Fruit fly (Drosophila melanogaster) whole organism, embryonic: ENCODE measurements around the gene wls.

ENCODE experiments used
- CG12744 ChIP-seq: fragments of 200-800 bp; sonication (Bioruptor generic); optimal IDR thresholded peaks from 2 replicates; lab custom pipeline; 2016; ENCODE audit warnings: missing biosample characterization, missing genetic modification characterization
- CG34422 ChIP-seq: fragments of 200-800 bp; sonication (Bioruptor generic); IDR thresholded peaks from 3 replicates; pipeline ENCODE4 v1.3.6; 2022; ENCODE audit warnings: missing biosample characterization, missing genetic modification characterization
- CG8478 ChIP-seq: fragments of >200 bp; optimal IDR thresholded peaks from 2 replicates; lab custom pipeline; 2018
- luna ChIP-seq: fragments of 200-800 bp; sonication (Bioruptor generic); optimal IDR thresholded peaks from 2 replicates; lab custom pipeline; 2016; ENCODE audit warnings: missing biosample characterization, missing genetic modification characterization
- onecut ChIP-seq: fragments of 200-800 bp; sonication (Bioruptor generic); IDR thresholded peaks from 2 replicates; pipeline ENCODE4 v1.3.6; 2022; ENCODE audit warnings: missing biosample characterization, missing genetic modification characterization
- slp2 ChIP-seq: fragments of 200-800 bp; sonication (Bioruptor generic); optimal IDR thresholded peaks from 2 replicates; lab custom pipeline; 2016; ENCODE audit warnings: missing biosample characterization, missing genetic modification characterization

DNA sequence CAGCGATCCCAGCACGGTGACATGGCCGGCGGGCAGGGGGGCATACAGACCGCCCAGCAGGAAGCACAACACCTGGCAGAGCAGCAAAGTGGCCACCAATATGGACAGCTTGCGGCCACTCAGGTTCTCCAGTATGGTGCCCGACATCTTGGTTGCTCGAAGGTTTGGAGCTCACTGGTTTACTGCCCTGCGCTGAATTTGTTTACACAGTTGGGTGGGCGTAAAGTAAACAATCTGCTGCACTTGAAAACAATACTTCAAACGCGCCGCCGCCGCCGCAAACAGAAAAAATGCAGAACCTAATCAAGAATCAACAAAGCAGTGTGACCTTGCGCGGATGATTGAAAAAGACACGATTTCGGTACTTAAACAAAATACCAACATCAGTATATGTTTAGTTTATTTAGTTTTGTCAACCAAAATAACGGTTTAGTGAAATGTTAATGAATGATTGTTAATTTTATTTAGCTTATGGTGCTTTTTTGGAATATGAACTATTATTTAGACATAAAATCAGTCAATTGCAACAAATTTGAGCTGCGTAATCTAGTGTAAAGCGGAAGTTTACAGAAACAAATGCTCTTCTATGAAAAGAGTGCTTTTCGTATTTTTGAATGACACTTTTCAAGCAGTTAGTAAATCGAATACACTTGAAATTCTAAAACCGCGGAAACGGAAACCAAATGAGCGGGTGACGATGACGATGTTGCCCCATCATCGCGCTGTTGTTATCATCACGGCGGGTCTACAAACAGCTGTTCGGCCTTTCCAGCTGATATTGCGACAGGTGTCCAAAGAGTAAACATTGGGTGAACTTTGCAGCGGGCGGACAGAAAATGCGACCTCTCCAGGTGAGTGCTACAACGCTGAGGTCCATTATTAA lies at the start of gene wls, which contains the start of gene Adck5:
- TF ChIP-seq luna (GFP tag; lab: Kevin White, UChicago) (no peak), slp2 (GFP tag; lab: Kevin White, UChicago) (no peak), CG34422 (GFP tag; lab: Robert Waterston, UW) (peak; percentile 61; the same call in 1 of the 3 replicates), CG8478 (lab: Kevin White, UChicago) (no peak), onecut (GFP tag; lab: Robert Waterston, UW) (no peak), CG12744 (GFP tag; lab: Kevin White, UChicago) (peak; percentile 59)
